Worm (Caenorhabditis elegans) whole organism, early embryonic: ENCODE data around the gene C38H2.2.

Source experiments
- B0310.2 ChIP-seq: sonication (generic microtip); optimal IDR thresholded peaks from 2 replicates; lab custom pipeline; 2016; ENCODE audit warnings: mild to moderate bottlenecking, missing genetic modification characterization, missing compliant biosample characterization
- F13C5.2 ChIP-seq: sonication (generic microtip); optimal IDR thresholded peaks from 2 replicates; lab custom pipeline; 2017; ENCODE audit warnings: mild to moderate bottlenecking, missing genetic modification characterization, inconsistent platforms, missing compliant biosample characterization
- aly-1 ChIP-seq: sonication (generic microtip); optimal IDR thresholded peaks from 2 replicates; lab custom pipeline; 2016; ENCODE audit warnings: missing genetic modification characterization, missing compliant biosample characterization
- ama-1 ChIP-seq: fragments of 150-350 bp; optimal IDR thresholded peaks from 2 replicates; lab custom pipeline; 2014
- ceh-13 ChIP-seq: fragments of 200-800 bp; sonication (Bioruptor generic); optimal IDR thresholded peaks from 2 replicates; lab custom pipeline; 2018; ENCODE audit warnings: mild to moderate bottlenecking, missing genetic modification characterization, missing compliant biosample characterization
- ceh-36 ChIP-seq: sonication (generic microtip); optimal IDR thresholded peaks from 2 replicates; lab custom pipeline; 2016; ENCODE audit warnings: missing genetic modification characterization, inconsistent platforms, missing compliant biosample characterization
- ets-7 ChIP-seq: sonication (generic microtip); optimal IDR thresholded peaks from 2 replicates; lab custom pipeline; 2016; ENCODE audit warnings: missing genotype, missing genetic modification characterization, missing compliant biosample characterization
- flt-1 ChIP-seq: fragments of 200-800 bp; sonication (Bioruptor generic); IDR thresholded peaks from 2 replicates; pipeline ENCODE4 v1.3.6; 2022; ENCODE audit warnings: missing genetic modification characterization, missing compliant biosample characterization
- hmbx-1 ChIP-seq: sonication (generic microtip); optimal IDR thresholded peaks from 2 replicates; lab custom pipeline; 2016; ENCODE audit warnings: mild to moderate bottlenecking, missing genetic modification characterization, missing compliant biosample characterization
- hmg-4 ChIP-seq: fragments of 200-800 bp; sonication (Bioruptor generic); optimal IDR thresholded peaks from 2 replicates; lab custom pipeline; 2018; ENCODE audit warnings: mild to moderate bottlenecking, missing genetic modification characterization, missing compliant biosample characterization
- hnd-1 ChIP-seq: sonication (generic microtip); optimal IDR thresholded peaks from 2 replicates; lab custom pipeline; 2016; ENCODE audit warnings: missing genetic modification characterization, missing compliant biosample characterization
- pes-1 ChIP-seq: fragments of 200-800 bp; sonication (Bioruptor generic); IDR thresholded peaks from 2 replicates; pipeline ENCODE4 v1.3.6; 2022; ENCODE audit warnings: missing genetic modification reagents, missing genetic modification characterization, missing compliant biosample characterization
- scrt-1 ChIP-seq: fragments of 200-800 bp; sonication (Bioruptor generic); IDR thresholded peaks from 2 replicates; pipeline ENCODE4 v1.3.6; 2022; ENCODE audit warnings: missing genetic modification characterization, missing compliant biosample characterization
- sea-1 ChIP-seq: fragments of 200-800 bp; sonication (Bioruptor generic); conservative IDR thresholded peaks from 2 replicates; pipeline ENCODE4 v1.3.6; 2022; ENCODE audit warnings: missing genetic modification characterization, missing compliant biosample characterization
- tbx-11 ChIP-seq: fragments of 200-800 bp; sonication (Bioruptor generic); IDR thresholded peaks from 2 replicates; pipeline ENCODE4 v1.3.6; 2022; ENCODE audit warnings: missing genetic modification characterization, missing compliant biosample characterization
- tbx-37 ChIP-seq: fragments of 200-800 bp; sonication (Bioruptor generic); conservative IDR thresholded peaks from 2 replicates; pipeline ENCODE4 v1.3.6; 2022; ENCODE audit warnings: missing genetic modification reagents, missing genetic modification characterization, missing compliant biosample characterization
- tra-4 ChIP-seq: sonication (generic microtip); optimal IDR thresholded peaks from 2 replicates; lab custom pipeline; 2017; ENCODE audit warnings: missing genetic modification characterization, missing compliant biosample characterization

The C38H2.2 gene

ce11 chrIII:10427882-10428281 lies 46.3 kb downstream of the C38H2.2 start, which contains the start of gene prp-3:
prp-3 (minus strand) TSS chrIII:10427982.
- TF ChIP-seq hmbx-1 (tag; lab: Kevin White, UChicago) (no peak), ets-7 (tag; lab: Kevin White, UChicago) (no peak), pes-1 (no peak), flt-1 (GFP tag; lab: Robert Waterston, UW) (no peak), aly-1 (no peak), tbx-37 (no peak), F13C5.2 (tag; lab: Kevin White, UChicago) (no peak), hnd-1 (no peak), ceh-36 (tag; lab: Kevin White, UChicago) (no peak), hmg-4 (GFP tag; lab: Kevin White, UChicago) (no peak), scrt-1 (no peak), tbx-11 (GFP tag; lab: Robert Waterston, UW) (no peak), B0310.2 (no peak), ama-1 (lab: Kevin White, UChicago) (no peak), ceh-13 (GFP tag; lab: Kevin White, UChicago) (no peak), tra-4 (no peak), sea-1 (GFP tag; lab: Robert Waterston, UW) (no peak)

ce11 chrIII:10432104-10432503 lies 50.5 kb downstream of the C38H2.2 start:
- TF ChIP-seq scrt-1: peak; percentile 66; the same call in 1 of the 2 replicates
- peak; percentile 57 for TF ChIP-seq ceh-13 (GFP tag; lab: Kevin White, UChicago)
- no peak for TF ChIP-seq ets-7 (tag; lab: Kevin White, UChicago)
- TF ChIP-seq ceh-36 (tag; lab: Kevin White, UChicago): peak; percentile 76
- no peak for TF ChIP-seq hmbx-1 (tag; lab: Kevin White, UChicago)
- no peak for TF ChIP-seq tra-4
- TF ChIP-seq hmg-4 (GFP tag; lab: Kevin White, UChicago): peak; percentile 71
- TF ChIP-seq F13C5.2 (tag; lab: Kevin White, UChicago): peak; percentile 81
- 0 out of 2 replicates have a peak, but pooled peaks have one; percentile 49 for TF ChIP-seq tbx-11 (GFP tag; lab: Robert Waterston, UW)
- TF ChIP-seq tbx-37: peak; percentile 61; the same call in 1 of the 2 replicates
- TF ChIP-seq hnd-1: peak; percentile 46
- peak; percentile 74 for TF ChIP-seq pes-1
- no peak for TF ChIP-seq B0310.2
- TF ChIP-seq flt-1 (GFP tag; lab: Robert Waterston, UW): peak; percentile 61; the same call in 1 of the 2 replicates
- peak; percentile 84 for TF ChIP-seq sea-1 (GFP tag; lab: Robert Waterston, UW)
- no peak for TF ChIP-seq ama-1 (lab: Kevin White, UChicago)
- TF ChIP-seq aly-1: peak; percentile 45
